Fruit fly (Drosophila melanogaster): ENCODE data around the gene CG32829.

DNA sequence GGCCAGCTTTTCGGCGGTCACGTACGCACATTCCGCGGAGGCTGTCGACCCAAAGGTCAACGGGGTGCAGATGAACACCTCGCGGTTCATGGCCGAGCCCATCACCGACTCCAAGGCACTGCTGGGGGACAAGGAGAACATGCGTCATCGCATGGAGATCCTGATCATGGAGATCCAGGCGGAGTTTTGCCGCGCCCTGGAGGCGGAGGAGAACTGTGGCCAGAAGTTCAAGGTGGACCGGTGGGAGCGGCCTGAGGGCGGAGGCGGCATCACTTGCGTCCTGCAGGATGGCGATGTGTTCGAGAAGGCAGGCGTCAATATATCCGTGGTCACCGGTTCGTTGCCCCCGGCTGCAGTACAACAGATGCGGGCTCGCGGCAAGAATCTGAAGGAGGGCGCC, 48.4 kb upstream of the CG32829 start:
- TF ChIP-seq CG8478 (optimal IDR thresholded peaks at IDR 0.05): no peak
- no peak for TF ChIP-seq CTCF (optimal IDR thresholded peaks at IDR 0.05)
